Fruit fly (Drosophila melanogaster) whole organism, embryonic: ENCODE results near the gene mdu.

Experiments used
- Abd-B ChIP-seq: fragments of 200-800 bp; sonication (Bioruptor generic); optimal IDR thresholded peaks from 2 replicates; lab custom pipeline; 2018; ENCODE audit warnings: missing biosample characterization, mild to moderate bottlenecking, missing genetic modification characterization, moderate library complexity
- Antp ChIP-seq: fragments of 200-800 bp; sonication (Bioruptor generic); optimal IDR thresholded peaks from 3 replicates; lab custom pipeline; 2016; ENCODE audit warnings: missing biosample characterization, missing genetic modification characterization
- Awh ChIP-seq: fragments of 200-800 bp; sonication (Bioruptor generic); IDR thresholded peaks from 2 replicates; pipeline ENCODE4, ENCODE4 v1.3.6; 2022; ENCODE audit warnings: missing biosample characterization, missing genetic modification characterization
- Blimp-1 ChIP-seq: fragments of 200-800 bp; sonication (Bioruptor generic); optimal IDR thresholded peaks from 3 replicates; lab custom pipeline; 2018; ENCODE audit warnings: missing biosample characterization, missing genetic modification characterization, mild to moderate bottlenecking, moderate library complexity, missing genetic modification reagents
- CG10267 ChIP-seq: fragments of 200-800 bp; sonication (Bioruptor generic); optimal IDR thresholded peaks from 2 replicates; lab custom pipeline; 2018; ENCODE audit warnings: missing biosample characterization, mild to moderate bottlenecking, missing genetic modification characterization, moderate library complexity
- CG11695 ChIP-seq: fragments of 200-800 bp; sonication (Bioruptor generic); IDR thresholded peaks from 3 replicates; pipeline ENCODE4 v1.3.6; 2022; ENCODE audit warnings: missing biosample characterization, missing genetic modification characterization
- CG12104 ChIP-seq: fragments of 200-800 bp; sonication (Bioruptor generic); optimal IDR thresholded peaks from 3 replicates; lab custom pipeline; 2016; ENCODE audit warnings: missing biosample characterization, missing genetic modification characterization
- CG12659 ChIP-seq: fragments of 200-800 bp; sonication (Bioruptor generic); optimal IDR thresholded peaks from 3 replicates; lab custom pipeline; 2017; ENCODE audit warnings: mild to moderate bottlenecking, missing biosample characterization, missing genetic modification reagents, missing genetic modification characterization
- CG13894 ChIP-seq: fragments of 200-800 bp; sonication (Bioruptor generic); optimal IDR thresholded peaks from 3 replicates; lab custom pipeline; 2018; ENCODE audit warnings: missing biosample characterization, mild to moderate bottlenecking, missing genetic modification characterization, moderate library complexity
- CG16779 ChIP-seq: fragments of 200-800 bp; sonication (Bioruptor generic); IDR thresholded peaks from 2 replicates; pipeline ENCODE4 v1.3.6; 2022; ENCODE audit warnings: missing biosample characterization, missing genetic modification characterization
- CG18599 ChIP-seq: fragments of 200-800 bp; sonication (Bioruptor generic); optimal IDR thresholded peaks from 3 replicates; lab custom pipeline; 2017; ENCODE audit warnings: missing biosample characterization, missing genetic modification characterization, mild to moderate bottlenecking, moderate library complexity, missing genetic modification reagents
- CG3281 ChIP-seq: fragments of 200-800 bp; sonication (Bioruptor generic); optimal IDR thresholded peaks from 3 replicates; lab custom pipeline; 2017; ENCODE audit warnings: missing biosample characterization, mild to moderate bottlenecking, missing genetic modification characterization
- CG3407 ChIP-seq: fragments of 200-800 bp; sonication (Bioruptor generic); optimal IDR thresholded peaks from 2 replicates; lab custom pipeline; 2018; ENCODE audit warnings: missing biosample characterization, mild to moderate bottlenecking, missing genetic modification characterization
- CG43689 ChIP-seq: fragments of 200-800 bp; sonication (Bioruptor generic); IDR thresholded peaks from 2 replicates; pipeline ENCODE4 v1.3.6; 2022; ENCODE audit warnings: missing biosample characterization, missing genetic modification characterization
- CG6683 ChIP-seq: fragments of 200-800 bp; sonication (Bioruptor generic); optimal IDR thresholded peaks from 2 replicates; lab custom pipeline; 2017; ENCODE audit warnings: missing biosample characterization, mild to moderate bottlenecking, missing genetic modification characterization, missing genetic modification reagents
- CG8089 ChIP-seq: fragments of 200-800 bp; sonication (Bioruptor generic); optimal IDR thresholded peaks from 3 replicates; lab custom pipeline; 2016; ENCODE audit warnings: missing biosample characterization, missing genetic modification characterization
- CG9797 ChIP-seq: fragments of 200-800 bp; sonication (Bioruptor generic); optimal IDR thresholded peaks from 3 replicates; lab custom pipeline; 2018; ENCODE audit warnings: missing biosample characterization, mild to moderate bottlenecking, missing genetic modification characterization
- Camta ChIP-seq: fragments of 200-800 bp; sonication (Bioruptor generic); optimal IDR thresholded peaks from 2 replicates; lab custom pipeline; 2016; ENCODE audit warnings: missing biosample characterization, missing genetic modification characterization
- Dbx ChIP-seq: fragments of 200-800 bp; sonication (Bioruptor generic); IDR thresholded peaks from 3 replicates; pipeline ENCODE4 v1.3.6; 2022; ENCODE audit warnings: missing biosample characterization, missing genetic modification characterization
- Doc3 ChIP-seq: fragments of 200-800 bp; sonication (Bioruptor generic); IDR thresholded peaks from 3 replicates; pipeline ENCODE4 v1.3.6; 2022; ENCODE audit warnings: missing biosample characterization, missing genetic modification characterization; ENCODE audit not compliant: partially characterized antibody
- ERR ChIP-seq: fragments of 200-800 bp; sonication (Bioruptor generic); optimal IDR thresholded peaks from 2 replicates; lab custom pipeline; 2016; ENCODE audit warnings: missing biosample characterization, missing genetic modification characterization
- Gug ChIP-seq: fragments of 200-800 bp; sonication (Bioruptor generic); IDR thresholded peaks from 4 replicates; pipeline ENCODE4 v1.3.6; 2022; ENCODE audit warnings: missing biosample characterization, missing genetic modification characterization
- HLH4C ChIP-seq: fragments of 200-800 bp; sonication (Bioruptor generic); IDR thresholded peaks from 3 replicates; pipeline ENCODE4 v1.3.6; 2022; ENCODE audit warnings: missing biosample characterization, missing genetic modification characterization; ENCODE audit not compliant: partially characterized antibody
- Hr51 ChIP-seq, 2 experiments: fragments of 200-800 bp; sonication (Bioruptor generic); optimal IDR thresholded peaks; 2 replicates in 1 of 2; 3 replicates in 1 of 2; lab custom pipeline; 2016 to 2018; ENCODE audit warnings: missing biosample characterization in 2 of 2, missing genetic modification characterization in 2 of 2, mild to moderate bottlenecking in 1 of 2, moderate library complexity in 1 of 2
- Med ChIP-seq: fragments of 200-800 bp; sonication (Bioruptor generic); peaks from one replicate; lab custom pipeline; 2016; ENCODE audit warnings: missing biosample characterization, missing genetic modification characterization, mild to moderate bottlenecking, inconsistent platforms, moderate library complexity
- Myb ChIP-seq: fragments of 200-800 bp; sonication (Bioruptor generic); optimal IDR thresholded peaks from 2 replicates; lab custom pipeline; 2016; ENCODE audit warnings: missing biosample characterization, missing genetic modification characterization
- Neu2 ChIP-seq: fragments of 200-800 bp; sonication (Bioruptor generic); optimal IDR thresholded peaks from 3 replicates; lab custom pipeline; 2016; ENCODE audit warnings: missing biosample characterization, missing genetic modification characterization, borderline replicate concordance
- Sin3A ChIP-seq: fragments of >200 bp; optimal IDR thresholded peaks from 2 replicates; lab custom pipeline; 2018
- bcd ChIP-seq: fragments of 200-800 bp; sonication (Bioruptor generic); optimal IDR thresholded peaks from 2 replicates; lab custom pipeline; 2017; ENCODE audit warnings: missing biosample characterization, mild to moderate bottlenecking, missing genetic modification characterization
- bsh ChIP-seq, 2 experiments: fragments of 200-800 bp; sonication (Bioruptor generic); optimal IDR thresholded peaks; 2 replicates each; lab custom pipeline; 2017 to 2018; ENCODE audit warnings: mild to moderate bottlenecking in 2 of 2, missing biosample characterization in 2 of 2, missing genetic modification characterization in 2 of 2, moderate library complexity in 1 of 2
- dati ChIP-seq: fragments of 200-800 bp; sonication (Bioruptor generic); IDR thresholded peaks from 2 replicates; pipeline ENCODE4 v1.3.6; 2022; ENCODE audit warnings: missing biosample characterization, missing genetic modification characterization
- dmrt99B ChIP-seq: fragments of 200-800 bp; sonication (Bioruptor generic); optimal IDR thresholded peaks from 2 replicates; lab custom pipeline; 2018; ENCODE audit warnings: missing biosample characterization, mild to moderate bottlenecking, missing genetic modification characterization, moderate library complexity
- dysf ChIP-seq: fragments of 200-800 bp; sonication (Bioruptor generic); IDR thresholded peaks from 3 replicates; pipeline ENCODE4 v1.3.6; 2022; ENCODE audit warnings: missing biosample characterization, missing genetic modification characterization
- fd3F ChIP-seq: fragments of 200-800 bp; sonication (Bioruptor generic); optimal IDR thresholded peaks from 2 replicates; lab custom pipeline; 2018; ENCODE audit warnings: missing biosample characterization, mild to moderate bottlenecking, missing genetic modification characterization, moderate library complexity
- lbe ChIP-seq: fragments of 200-800 bp; sonication (Bioruptor generic); optimal IDR thresholded peaks from 2 replicates; lab custom pipeline; 2016; ENCODE audit warnings: missing biosample characterization, mild to moderate bottlenecking, missing genetic modification characterization
- oc ChIP-seq: fragments of 200-800 bp; sonication (Bioruptor generic); optimal IDR thresholded peaks from 2 replicates; lab custom pipeline; 2018; ENCODE audit warnings: missing biosample characterization, mild to moderate bottlenecking, missing genetic modification characterization, moderate library complexity
- org-1 ChIP-seq: fragments of 200-800 bp; sonication (Bioruptor generic); optimal IDR thresholded peaks from 2 replicates; lab custom pipeline; 2017; ENCODE audit warnings: missing biosample characterization, missing genetic modification characterization
- phol ChIP-seq: fragments of 200-800 bp; sonication (Bioruptor generic); optimal IDR thresholded peaks from 3 replicates; lab custom pipeline; 2018; ENCODE audit warnings: missing biosample characterization, mild to moderate bottlenecking, missing genetic modification characterization, moderate library complexity
- seq ChIP-seq: fragments of 200-800 bp; sonication (Bioruptor generic); IDR thresholded peaks from 2 replicates; pipeline ENCODE4 v1.3.6; 2022; ENCODE audit warnings: missing biosample characterization, missing genetic modification characterization
- sisA ChIP-seq: fragments of 200-800 bp; sonication (Bioruptor generic); IDR thresholded peaks from 2 replicates; pipeline ENCODE4 v1.3.6; 2022; ENCODE audit warnings: missing biosample characterization, missing genetic modification characterization
- slp2 ChIP-seq: fragments of 200-800 bp; sonication (Bioruptor generic); optimal IDR thresholded peaks from 2 replicates; lab custom pipeline; 2016; ENCODE audit warnings: missing biosample characterization, missing genetic modification characterization
- sug ChIP-seq: fragments of 200-800 bp; optimal IDR thresholded peaks from 2 replicates; lab custom pipeline; 2019; ENCODE audit warnings: missing biosample characterization, mild to moderate bottlenecking, missing genetic modification characterization, moderate library complexity
- tll ChIP-seq, 2 experiments: fragments of 200-800 bp in 1 of 2; fragments of >200 bp in 1 of 2; sonication (Bioruptor generic) in 1 of 2; optimal IDR thresholded peaks; 2 replicates each; lab custom pipeline; 2017 to 2019; ENCODE audit warnings: missing biosample characterization in 2 of 2, missing genetic modification characterization in 2 of 2, mild to moderate bottlenecking in 1 of 2, moderate library complexity in 1 of 2
- vnd ChIP-seq: fragments of 200-800 bp; sonication (Bioruptor generic); IDR thresholded peaks from 3 replicates; pipeline ENCODE4 v1.3.6; 2022; ENCODE audit warnings: missing biosample characterization, missing genetic modification characterization; ENCODE audit not compliant: partially characterized antibody
- vvl ChIP-seq: fragments of 200-800 bp; sonication (Bioruptor generic); IDR thresholded peaks from 2 replicates; pipeline ENCODE4 v1.3.6; 2022; ENCODE audit warnings: missing biosample characterization, missing genetic modification characterization

Gene mdu

DNA sequence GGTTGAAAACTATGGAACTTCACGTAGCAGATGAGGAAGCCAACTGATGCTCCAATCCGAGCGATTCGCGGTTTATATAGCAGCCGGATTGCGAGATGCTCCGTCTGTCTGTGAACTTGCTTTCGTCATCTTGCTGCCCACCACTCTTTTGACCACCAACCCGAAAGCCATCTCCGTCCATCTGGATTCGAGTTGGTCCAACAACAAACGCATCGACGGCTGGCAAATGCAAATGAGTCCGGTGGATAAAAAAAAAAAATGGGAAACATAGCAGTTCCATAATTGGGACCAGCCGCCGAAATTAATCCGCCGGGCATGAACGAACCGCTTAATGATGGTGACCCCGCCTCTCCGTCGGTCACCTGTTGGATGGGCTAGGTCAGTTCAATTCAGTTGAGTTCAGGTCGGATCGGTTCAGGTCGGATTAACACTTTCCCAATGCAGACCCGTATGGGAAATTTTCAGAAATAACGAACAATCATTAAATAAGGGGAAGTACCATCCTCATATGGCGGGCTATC lies 39.2 kb upstream of the mdu start, which contains the start of gene CG15731:
TSS of gene CG15731 (minus strand) at position 51 of the 521 bp plus-strand sequence.
- no peak for TF ChIP-seq tll (GFP tag; optimal IDR thresholded peaks at IDR 0.05; lab: Kevin White, UChicago)
- no peak for TF ChIP-seq Neu2
- peak; percentile 17; the same call in 1 of the 2 replicates for TF ChIP-seq vvl (GFP tag; lab: Robert Waterston, UW)
- TF ChIP-seq oc = peak; percentile 81
- TF ChIP-seq CG3407 = no peak
- peak; percentile 81 for TF ChIP-seq Awh
- TF ChIP-seq Blimp-1 (GFP tag; lab: Kevin White, UChicago) = peak; percentile 13
- TF ChIP-seq vnd (GFP tag; lab: Robert Waterston, UW) = no peak
- TF ChIP-seq bcd (GFP tag; lab: Kevin White, UChicago) = no peak
- no peak for TF ChIP-seq dati (GFP tag; lab: Robert Waterston, UW)
- TF ChIP-seq dmrt99B (tag; lab: Kevin White, UChicago) = no peak
- TF ChIP-seq, all 482 proteins: peak for 4

DNA sequence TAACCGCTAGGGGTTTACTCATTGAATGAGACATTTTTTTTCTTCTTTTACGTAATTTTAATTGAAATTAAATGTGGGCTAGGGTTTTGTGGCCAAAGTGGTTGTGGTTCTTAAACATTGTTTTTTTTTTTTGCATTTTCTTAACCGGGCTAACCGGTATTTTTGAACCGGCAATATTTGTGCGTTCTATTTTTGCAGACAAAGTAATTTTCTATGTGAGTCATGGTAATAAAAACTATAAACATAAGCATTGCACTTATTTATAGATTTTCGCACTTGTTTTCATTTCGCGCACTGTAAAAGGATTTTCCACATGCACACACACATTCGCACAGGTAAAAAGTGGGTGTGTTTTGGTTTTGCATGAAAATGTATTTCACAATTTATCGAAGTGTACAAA lies 34.8 kb upstream of the mdu start:
- TF ChIP-seq CG11695 (GFP tag; lab: Robert Waterston, UW) = peak; percentile 66; the same call in 1 of the 3 replicates
- TF ChIP-seq CG16779 = no peak

DNA sequence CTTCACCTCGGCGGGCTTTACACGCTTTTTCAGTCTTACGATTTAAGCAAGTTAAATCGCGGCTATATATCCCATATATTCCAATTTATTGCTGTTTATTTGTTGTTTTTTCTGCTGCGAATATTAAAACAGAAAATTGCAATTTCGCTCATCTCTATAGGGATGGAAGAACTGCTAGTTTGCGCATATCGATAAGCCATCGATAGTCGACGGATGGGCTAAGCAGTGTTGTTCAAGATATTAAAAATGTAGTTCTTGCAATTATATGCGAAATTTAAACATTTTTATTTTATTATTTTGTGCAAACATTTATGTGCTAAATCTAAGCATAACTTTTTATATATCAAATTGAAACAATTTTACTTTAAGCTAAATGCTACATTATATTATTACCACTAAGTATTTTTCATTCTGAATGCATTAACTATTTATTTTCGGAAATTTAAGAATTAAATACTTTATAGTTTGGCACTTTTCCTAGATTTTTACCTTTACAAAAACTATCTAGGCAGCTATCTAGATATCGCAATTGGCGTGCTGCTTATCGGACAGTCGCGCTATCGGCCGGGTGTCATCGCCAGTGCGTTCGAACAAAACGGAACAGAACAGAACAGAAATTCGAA lies 33.9 kb upstream of the mdu start, which contains the start of the genes Rab40 and CG42258:
TSS of gene Rab40 (minus strand) at position 177 of the 623 bp plus-strand sequence.
TSS of gene CG42258 (plus strand) at position 593 of the 623 bp plus-strand sequence.
- TF ChIP-seq Sin3A (lab: Kevin White, UChicago) = peak; percentile 75
- TF ChIP-seq CG12659 (GFP tag; lab: Kevin White, UChicago) = peak; percentile 51
- TF ChIP-seq Doc3 (GFP tag; lab: Robert Waterston, UW) = peak; percentile 48; the same call in 1 of the 3 replicates
- peak; percentile 4 for TF ChIP-seq CG9797 (GFP tag; lab: Kevin White, UChicago)
- TF ChIP-seq seq (GFP tag; lab: Robert Waterston, UW) = no peak
- TF ChIP-seq CG3281 (GFP tag; lab: Kevin White, UChicago) = peak; percentile 20
- peak; percentile 42 for TF ChIP-seq sug (tag; lab: Kevin White, UChicago)
- peak; percentile 38; the same call in 1 of the 4 replicates for TF ChIP-seq Gug (GFP tag; lab: Robert Waterston, UW)
- TF ChIP-seq HLH4C = peak; percentile 54; the same call in 1 of the 3 replicates
- TF ChIP-seq CG18599 (GFP tag; lab: Kevin White, UChicago) = peak; percentile 29
- peak; percentile 40 for TF ChIP-seq lbe (GFP tag; lab: Kevin White, UChicago)
- peak; percentile 41 for TF ChIP-seq Abd-B
- TF ChIP-seq Camta (GFP tag; lab: Kevin White, UChicago) = peak; percentile 10
- TF ChIP-seq ERR (GFP tag; lab: Kevin White, UChicago) = no peak
- TF ChIP-seq slp2 (GFP tag; lab: Kevin White, UChicago) = no peak
- no peak for TF ChIP-seq CG6683
- TF ChIP-seq Antp = peak; percentile 30
- TF ChIP-seq bcd (GFP tag; lab: Kevin White, UChicago) = peak; percentile 30
- TF ChIP-seq Hr51 (GFP tag; optimal IDR thresholded peaks at IDR 0.05; lab: Kevin White, UChicago) = peak; percentile 11 to 36
- peak; percentile 50; the same call in 1 of the 3 replicates for TF ChIP-seq dysf
- peak; percentile 79 for TF ChIP-seq CG10267 (tag; lab: Kevin White, UChicago)
- TF ChIP-seq CG13894 (tag; lab: Kevin White, UChicago) = peak; percentile 32
- TF ChIP-seq fd3F (GFP tag; lab: Kevin White, UChicago) = no peak
- peak; percentile 85 for TF ChIP-seq Med (GFP tag; lab: Kevin White, UChicago)
- peak in 1 of 2 experiments; percentile 31 for TF ChIP-seq bsh (GFP tag; optimal IDR thresholded peaks at IDR 0.05; lab: Kevin White, UChicago)
- TF ChIP-seq CG43689 (GFP tag; lab: Robert Waterston, UW) = no peak
- peak; percentile 54 for TF ChIP-seq CG12104
- TF ChIP-seq phol (tag; lab: Kevin White, UChicago) = peak; percentile 56
- TF ChIP-seq org-1 (GFP tag; lab: Kevin White, UChicago) = no peak
- peak; percentile 44 for TF ChIP-seq sisA (GFP tag; lab: Robert Waterston, UW)
- peak; percentile 24 for TF ChIP-seq Myb (GFP tag; lab: Kevin White, UChicago)
- TF ChIP-seq Dbx (GFP tag; lab: Robert Waterston, UW) = peak; percentile 64; the same call in 2 of the 3 replicates
- peak; percentile 17 for TF ChIP-seq CG8089 (GFP tag; lab: Kevin White, UChicago)
